Worm (Caenorhabditis elegans) whole organism, L2 larva: ENCODE data around the gene F13E9.9.

Experiments used
- R02D3.7 ChIP-seq: fragments of 150-350 bp; optimal IDR thresholded peaks from 2 replicates; lab custom pipeline; 2014; ENCODE audit warnings: missing biosample characterization, missing genetic modification characterization
- ZK546.5 ChIP-seq: sonication (generic microtip); optimal IDR thresholded peaks from 2 replicates; lab custom pipeline; 2017; ENCODE audit warnings: missing biosample characterization, missing genetic modification characterization
- ama-1 ChIP-seq: fragments of 150-350 bp; optimal IDR thresholded peaks from 2 replicates; lab custom pipeline; 2018; ENCODE audit warnings: inconsistent platforms
- blmp-1 ChIP-seq: sonication (generic microtip); optimal IDR thresholded peaks from 2 replicates; lab custom pipeline; 2017; ENCODE audit warnings: missing genetic modification characterization, mild to moderate bottlenecking, missing compliant biosample characterization, antibody characterized with exemption, moderate library complexity; ENCODE audit not compliant: insufficient read depth
- egl-27 ChIP-seq: sonication (generic microtip); optimal IDR thresholded peaks from 3 replicates; lab custom pipeline; 2017; ENCODE audit warnings: missing biosample characterization, missing genetic modification reagents, missing genetic modification characterization
- elt-1 ChIP-seq: fragments of 150-350 bp; optimal IDR thresholded peaks from 2 replicates; lab custom pipeline; 2014; ENCODE audit warnings: missing biosample characterization, missing genetic modification characterization
- fos-1 ChIP-seq: fragments of 150-350 bp; optimal IDR thresholded peaks from 2 replicates; lab custom pipeline; 2014; ENCODE audit warnings: missing biosample characterization, missing genetic modification characterization
- lin-39 ChIP-seq: fragments of 150-350 bp; optimal IDR thresholded peaks from 2 replicates; lab custom pipeline; 2014; ENCODE audit warnings: missing biosample characterization, missing genetic modification reagents, missing genetic modification characterization
- lsy-2 ChIP-seq, 2 experiments: fragments of 150-350 bp in 1 of 2; sonication (generic microtip) in 1 of 2; optimal IDR thresholded peaks; 2 replicates each; lab custom pipeline; 2014 to 2017; ENCODE audit warnings: missing biosample characterization in 2 of 2, missing genetic modification characterization in 2 of 2
- nhr-12 ChIP-seq: fragments of 150-350 bp; optimal IDR thresholded peaks from 2 replicates; lab custom pipeline; 2014; ENCODE audit warnings: missing biosample characterization, missing genetic modification characterization
- snpc-4 ChIP-seq: fragments of 150-350 bp; optimal IDR thresholded peaks from 2 replicates; lab custom pipeline; 2014; ENCODE audit warnings: missing biosample characterization, missing genetic modification characterization
- ztf-11 ChIP-seq: sonication (generic microtip); optimal IDR thresholded peaks from 2 replicates; lab custom pipeline; 2017; ENCODE audit warnings: missing biosample characterization, missing genetic modification characterization
- ztf-4 ChIP-seq: fragments of 150-350 bp; optimal IDR thresholded peaks from 2 replicates; lab custom pipeline; 2014; ENCODE audit warnings: missing biosample characterization, missing genetic modification characterization

- TF ChIP-seq elt-1 (tag; lab: Kevin White, UChicago) (no peak), nhr-12 (tag; lab: Kevin White, UChicago) (no peak), fos-1 (tag; lab: Kevin White, UChicago) (no peak), R02D3.7 (no peak), ZK546.5 (tag; lab: Kevin White, UChicago) (no peak), ama-1 (no peak), lsy-2 (tag; optimal IDR thresholded peaks at IDR 0.05; lab: Kevin White, UChicago) (no peak), lin-39 (tag; lab: Kevin White, UChicago) (no peak), egl-27 (tag; lab: Kevin White, UChicago) (no peak), blmp-1 (tag; lab: Kevin White, UChicago) (no peak), snpc-4 (tag; lab: Kevin White, UChicago) (no peak), ztf-4 (no peak), ztf-11 (no peak)
These were observed 14.7 kb downstream of the F13E9.9 start, which contains the start of gene F13E9.5 for ce11 chrIV:10884263-10884662.
